In the genomic region with DNA sequence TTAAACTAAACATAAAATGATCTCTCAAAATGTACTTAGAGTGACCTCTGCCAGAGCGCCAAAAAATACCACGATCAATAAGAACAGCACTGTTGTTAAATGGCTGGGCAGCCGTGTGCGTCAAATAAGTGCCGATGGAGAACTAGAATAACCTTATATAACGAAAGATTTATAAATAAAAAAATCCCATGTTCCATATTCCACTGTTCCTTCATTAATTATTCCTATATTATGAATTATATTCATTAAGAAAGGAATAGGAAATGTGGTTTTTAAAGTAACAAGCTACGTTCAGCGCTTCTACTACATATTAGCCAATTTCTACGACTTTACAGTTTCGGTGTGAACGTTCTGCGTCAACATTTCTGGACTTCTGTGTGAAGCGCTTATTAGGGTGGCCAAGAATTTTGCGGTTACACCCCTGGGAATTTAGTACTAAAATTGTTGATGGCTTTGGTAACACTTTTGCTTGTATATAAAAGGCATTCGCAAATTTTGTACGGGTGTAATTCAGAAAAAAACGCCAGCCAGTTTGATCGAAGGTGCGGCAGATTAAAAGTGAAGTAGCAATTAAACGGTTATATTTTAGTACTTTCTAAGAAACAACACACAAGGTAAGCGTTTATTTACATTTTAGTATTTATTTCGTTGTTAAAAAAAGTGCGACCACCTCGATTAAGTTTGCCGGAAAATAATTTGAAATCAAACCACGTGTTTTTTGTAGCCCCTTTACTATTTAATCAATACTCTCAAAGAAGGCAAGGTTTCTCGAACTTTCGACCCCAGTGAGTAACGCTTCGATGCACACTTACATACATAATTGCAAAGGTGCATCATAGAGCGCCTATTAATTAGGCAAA, we compare ENCODE assay signal across 5 fruit fly cellular contexts.
A peak's percentile ranks its signal among the peaks of the same experiment; 100 is the strongest.
TF ChIP-seq lines count a peak whose summit lies in the region.

tefu (minus strand) TSS at position 51 of the 860 bp plus-strand sequence.
Hsc70-4 (plus strand) TSS at position 502 of the 860 bp plus-strand sequence.

- no peak for TF ChIP-seq CTCF in whole organism, embryonic (GFP tag; optimal IDR thresholded peaks at IDR 0.05; lab: Kevin White, UChicago)

TF ChIP-seq in whole organism, adult, 20 proteins besides CTCF, POLR2A, EP300 and RAD21 (continues in another document):
- TF ChIP-seq CG1620 (GFP tag; optimal IDR thresholded peaks at IDR 0.05; lab: Kevin White, UChicago) (peak; percentile 53), CG33017 (tag; optimal IDR thresholded peaks at IDR 0.05; lab: Kevin White, UChicago) (peak; percentile 0), CG14711 (tag; optimal IDR thresholded peaks at IDR 0.05; lab: Kevin White, UChicago) (no peak), Crg-1 (GFP tag; optimal IDR thresholded peaks at IDR 0.05; lab: Kevin White, UChicago) (no peak), cnc (optimal IDR thresholded peaks at IDR 0.05; lab: Kevin White, UChicago) (no peak), CG7045 (GFP tag; optimal IDR thresholded peaks at IDR 0.05; lab: Kevin White, UChicago) (peak; percentile 41), ovo (GFP tag; optimal IDR thresholded peaks at IDR 0.05; lab: Kevin White, UChicago) (peak; percentile 35), CG7101 (tag; optimal IDR thresholded peaks at IDR 0.05; lab: Kevin White, UChicago) (peak; percentile 55), toe (GFP tag; optimal IDR thresholded peaks at IDR 0.05; lab: Kevin White, UChicago) (peak; percentile 83), Clk (GFP tag; optimal IDR thresholded peaks at IDR 0.05; lab: Kevin White, UChicago) (peak; percentile 62), Mnt (GFP tag; optimal IDR thresholded peaks at IDR 0.05; lab: Kevin White, UChicago) (peak; percentile 93), CG11617 (GFP tag; optimal IDR thresholded peaks at IDR 0.05; lab: Kevin White, UChicago) (peak; percentile 42), CG5204 (GFP tag; optimal IDR thresholded peaks at IDR 0.05; lab: Kevin White, UChicago) (peak; percentile 82), bab1 (GFP tag; optimal IDR thresholded peaks at IDR 0.05; lab: Kevin White, UChicago) (peak; percentile 69), CG12768 (GFP tag; optimal IDR thresholded peaks at IDR 0.05; lab: Kevin White, UChicago) (no peak), kay (GFP tag; lab: Kevin White, UChicago; ENCODE audit: borderline replicate concordance) (no peak)

TF ChIP-seq in whole organism, embryonic, 481 proteins besides CTCF, POLR2A, EP300 and RAD21 (continues in another document):
- peak; percentile 69 for TF ChIP-seq CG17612 (GFP tag; IDR thresholded peaks at IDR 0.05; lab: Robert Waterston, UW)
- peak; percentile 76 for TF ChIP-seq CG12942 (GFP tag; optimal IDR thresholded peaks at IDR 0.05; lab: Kevin White, UChicago)
- TF ChIP-seq Aef1 (GFP tag; IDR thresholded peaks at IDR 0.05; lab: Robert Waterston, UW): peak; percentile 86
- TF ChIP-seq CG13624 (GFP tag; optimal IDR thresholded peaks at IDR 0.05; lab: Kevin White, UChicago): peak; percentile 48
- peak; percentile 80 for TF ChIP-seq CG1603 (tag; optimal IDR thresholded peaks at IDR 0.05; lab: Kevin White, UChicago)
- TF ChIP-seq insv (GFP tag; optimal IDR thresholded peaks at IDR 0.05; lab: Kevin White, UChicago): peak in 1 of 2 experiments; percentile 30
- TF ChIP-seq tap (tag; optimal IDR thresholded peaks at IDR 0.05; lab: Kevin White, UChicago): no peak
- TF ChIP-seq sens (GFP tag; lab: Kevin White, UChicago): peak; percentile 86
- peak; percentile 70; the same call in 1 of the 2 replicates for TF ChIP-seq danr (GFP tag; IDR thresholded peaks at IDR 0.05; lab: Robert Waterston, UW)
- no peak for TF ChIP-seq Trl (optimal IDR thresholded peaks at IDR 0.05; lab: Kevin White, UChicago)
- TF ChIP-seq Trl (GFP tag; optimal IDR thresholded peaks at IDR 0.05; lab: Kevin White, UChicago): peak; percentile 47
- peak; percentile 99 for TF ChIP-seq CG7357 (GFP tag; IDR thresholded peaks at IDR 0.05; lab: Robert Waterston, UW)
- TF ChIP-seq CG10959 (GFP tag; IDR thresholded peaks at IDR 0.05; lab: Robert Waterston, UW): peak; percentile 30; the same call in 1 of the 2 replicates
- peak; percentile 85 for TF ChIP-seq bcd (GFP tag; optimal IDR thresholded peaks at IDR 0.05; lab: Kevin White, UChicago)
- TF ChIP-seq br (optimal IDR thresholded peaks at IDR 0.05; lab: Kevin White, UChicago): no peak
- TF ChIP-seq cato (GFP tag; optimal IDR thresholded peaks at IDR 0.05; lab: Kevin White, UChicago; ENCODE audit: borderline replicate concordance): peak; percentile 37

TF ChIP-seq in whole organism, prepupa, 60 proteins besides CTCF, POLR2A, EP300 and RAD21 (continues in another document):
- no peak for TF ChIP-seq net (GFP tag; optimal IDR thresholded peaks at IDR 0.05; lab: Kevin White, UChicago)
- peak; percentile 85 for TF ChIP-seq CG3032 (tag; optimal IDR thresholded peaks at IDR 0.05; lab: Kevin White, UChicago)
- TF ChIP-seq CG6792 (GFP tag; optimal IDR thresholded peaks at IDR 0.05; lab: Kevin White, UChicago): peak; percentile 46
- TF ChIP-seq cyc (GFP tag; optimal IDR thresholded peaks at IDR 0.05; lab: Kevin White, UChicago): peak; percentile 80
- peak; percentile 76 for TF ChIP-seq Hr4 (GFP tag; optimal IDR thresholded peaks at IDR 0.05; lab: Kevin White, UChicago)
- peak; percentile 74 for TF ChIP-seq lz (GFP tag; optimal IDR thresholded peaks at IDR 0.05; lab: Kevin White, UChicago)
- no peak for TF ChIP-seq topi (GFP tag; optimal IDR thresholded peaks at IDR 0.05; lab: Kevin White, UChicago)
- TF ChIP-seq Eip75B (GFP tag; optimal IDR thresholded peaks at IDR 0.05; lab: Kevin White, UChicago): no peak
- TF ChIP-seq CG8119 (GFP tag; IDR thresholded peaks at IDR 0.05; lab: Robert Waterston, UW): peak; percentile 53
- TF ChIP-seq CG11902 (GFP tag; optimal IDR thresholded peaks at IDR 0.05; lab: Kevin White, UChicago): peak; percentile 76
- no peak for TF ChIP-seq Ets96B (tag; optimal IDR thresholded peaks at IDR 0.05; lab: Kevin White, UChicago)
- peak; percentile 88 for TF ChIP-seq Hr39 (GFP tag; optimal IDR thresholded peaks at IDR 0.05; lab: Kevin White, UChicago)
- no peak for TF ChIP-seq CG34406 (GFP tag; optimal IDR thresholded peaks at IDR 0.05; lab: Kevin White, UChicago)
- no peak for TF ChIP-seq vri (GFP tag; optimal IDR thresholded peaks at IDR 0.05; lab: Kevin White, UChicago)
- peak; percentile 73 for TF ChIP-seq CG4318 (GFP tag; optimal IDR thresholded peaks at IDR 0.05; lab: Kevin White, UChicago)
- peak; percentile 42 for TF ChIP-seq fd59A (GFP tag; optimal IDR thresholded peaks at IDR 0.05; lab: Kevin White, UChicago)
- TF ChIP-seq Sox14 (GFP tag; optimal IDR thresholded peaks at IDR 0.05; lab: Kevin White, UChicago): no peak

TF ChIP-seq in whole organism, pupa, 21 proteins besides CTCF, POLR2A, EP300 and RAD21:
- no peak for TF ChIP-seq Pif1B (GFP tag; optimal IDR thresholded peaks at IDR 0.05; lab: Kevin White, UChicago)
- no peak for TF ChIP-seq CG13204 (GFP tag; optimal IDR thresholded peaks at IDR 0.05; lab: Kevin White, UChicago)
- peak; percentile 65 for TF ChIP-seq CG15710 (tag; optimal IDR thresholded peaks at IDR 0.05; lab: Kevin White, UChicago)
- TF ChIP-seq Pif1A (GFP tag; optimal IDR thresholded peaks at IDR 0.05; lab: Kevin White, UChicago): no peak
- peak; percentile 80 for TF ChIP-seq fd96Ca (GFP tag; IDR thresholded peaks at IDR 0.05; lab: Robert Waterston, UW)
- peak; percentile 77 for TF ChIP-seq CG32121 (GFP tag; IDR thresholded peaks at IDR 0.05; lab: Robert Waterston, UW)
- TF ChIP-seq CG12605 (GFP tag; IDR thresholded peaks at IDR 0.05; lab: Robert Waterston, UW): 0 out of 2 replicates have a peak, but pooled peaks have one; percentile 23
- TF ChIP-seq CG4496 (GFP tag; IDR thresholded peaks at IDR 0.05; lab: Robert Waterston, UW): peak; percentile 78; the same call in 2 of the 3 replicates
- TF ChIP-seq D1 (tag; optimal IDR thresholded peaks at IDR 0.05; lab: Kevin White, UChicago): no peak
- TF ChIP-seq Ets98B (GFP tag; IDR thresholded peaks at IDR 0.05; lab: Robert Waterston, UW): no peak; the same call in 1 of the 2 replicates
- peak; percentile 75 for TF ChIP-seq rn (GFP tag; IDR thresholded peaks at IDR 0.05; lab: Robert Waterston, UW)
- TF ChIP-seq CG8159 (tag; optimal IDR thresholded peaks at IDR 0.05; lab: Kevin White, UChicago): peak; percentile 87
- no peak for TF ChIP-seq CG17806 (tag; optimal IDR thresholded peaks at IDR 0.05; lab: Kevin White, UChicago)
- TF ChIP-seq CG10348 (GFP tag; IDR thresholded peaks at IDR 0.05; lab: Robert Waterston, UW): 0 out of 2 replicates have a peak, but pooled peaks have one; percentile 43
- TF ChIP-seq EcR (GFP tag; optimal IDR thresholded peaks at IDR 0.05; lab: Kevin White, UChicago): peak; percentile 29
- peak; percentile 14 for TF ChIP-seq Snoo (tag; optimal IDR thresholded peaks at IDR 0.05; lab: Kevin White, UChicago)

TF ChIP-seq in whole organism, wandering third instar larva, 38 proteins besides CTCF, POLR2A, EP300 and RAD21 (continues in another document):
- TF ChIP-seq sv (GFP tag; optimal IDR thresholded peaks at IDR 0.05; lab: Kevin White, UChicago) (peak; percentile 64), Rel (GFP tag; optimal IDR thresholded peaks at IDR 0.05; lab: Kevin White, UChicago) (no peak), Rel (tag; optimal IDR thresholded peaks at IDR 0.05; lab: Kevin White, UChicago) (peak; percentile 4), rgr (GFP tag; optimal IDR thresholded peaks at IDR 0.05; lab: Kevin White, UChicago) (no peak), lola (GFP tag; optimal IDR thresholded peaks at IDR 0.05; lab: Kevin White, UChicago) (no peak), pan (optimal IDR thresholded peaks at IDR 0.05; lab: Kevin White, UChicago) (no peak), CG9705 (GFP tag; optimal IDR thresholded peaks at IDR 0.05; lab: Kevin White, UChicago) (peak; percentile 54), N (GFP tag; optimal IDR thresholded peaks at IDR 0.05; lab: Kevin White, UChicago) (peak; percentile 92), ey (GFP tag; optimal IDR thresholded peaks at IDR 0.05; lab: Kevin White, UChicago) (peak; percentile 60), Sp1 (GFP tag; optimal IDR thresholded peaks at IDR 0.05; lab: Kevin White, UChicago) (peak; percentile 46), OdsH (GFP tag; optimal IDR thresholded peaks at IDR 0.05; lab: Kevin White, UChicago) (peak; percentile 32), Hnf4 (GFP tag; optimal IDR thresholded peaks at IDR 0.05; lab: Kevin White, UChicago) (peak; percentile 64), h (GFP tag; optimal IDR thresholded peaks at IDR 0.05; lab: Kevin White, UChicago) (peak; percentile 54), Myc (optimal IDR thresholded peaks at IDR 0.05; lab: Kevin White, UChicago) (no peak), HLH106 (tag; optimal IDR thresholded peaks at IDR 0.05; lab: Kevin White, UChicago) (peak; percentile 79), Hr83 (GFP tag; optimal IDR thresholded peaks at IDR 0.05; lab: Kevin White, UChicago; ENCODE audit: poor library complexity, severe bottlenecking) (peak; percentile 5), Hr78 (GFP tag; optimal IDR thresholded peaks at IDR 0.05; lab: Kevin White, UChicago) (peak; percentile 46), Dif (GFP tag; optimal IDR thresholded peaks at IDR 0.05; lab: Kevin White, UChicago; ENCODE audit: partially characterized antibody) (peak; percentile 68), Vsx2 (GFP tag; optimal IDR thresholded peaks at IDR 0.05; lab: Kevin White, UChicago; ENCODE audit: partially characterized antibody) (peak; percentile 64), jim (GFP tag; optimal IDR thresholded peaks at IDR 0.05; lab: Kevin White, UChicago) (peak; percentile 24), woc (GFP tag; optimal IDR thresholded peaks at IDR 0.05; lab: Kevin White, UChicago) (peak; percentile 72)
